Fruit fly (Drosophila melanogaster) whole organism, embryonic: ENCODE measurements around the gene CG14088.

Experiments
- ATbp ChIP-seq: fragments of 200-800 bp; sonication (Bioruptor generic); optimal IDR thresholded peaks from 2 replicates; lab custom pipeline; 2017; ENCODE audit warnings: missing biosample characterization, mild to moderate bottlenecking, missing genetic modification characterization, missing genetic modification reagents
- Bteb2 ChIP-seq: fragments of 200-800 bp; sonication (Bioruptor generic); optimal IDR thresholded peaks from 2 replicates; lab custom pipeline; 2016; ENCODE audit warnings: missing biosample characterization, missing genetic modification characterization
- CG10543 ChIP-seq: fragments of 200-800 bp; sonication (Bioruptor generic); optimal IDR thresholded peaks from 3 replicates; lab custom pipeline; 2017; ENCODE audit warnings: missing biosample characterization, mild to moderate bottlenecking, missing genetic modification characterization, moderate library complexity
- CG12219 ChIP-seq: fragments of 200-800 bp; sonication (Bioruptor generic); optimal IDR thresholded peaks from 3 replicates; lab custom pipeline; 2018; ENCODE audit warnings: missing biosample characterization, mild to moderate bottlenecking, missing genetic modification characterization
- CG12659 ChIP-seq: fragments of 200-800 bp; sonication (Bioruptor generic); optimal IDR thresholded peaks from 3 replicates; lab custom pipeline; 2017; ENCODE audit warnings: mild to moderate bottlenecking, missing biosample characterization, missing genetic modification reagents, missing genetic modification characterization
- CG13296 ChIP-seq: fragments of 200-800 bp; sonication (Bioruptor generic); optimal IDR thresholded peaks from 3 replicates; lab custom pipeline; 2018; ENCODE audit warnings: missing biosample characterization, mild to moderate bottlenecking, missing genetic modification characterization
- CG14710 ChIP-seq: fragments of 200-800 bp; sonication (Bioruptor generic); optimal IDR thresholded peaks from 3 replicates; lab custom pipeline; 2019; ENCODE audit warnings: missing biosample characterization, mild to moderate bottlenecking, missing genetic modification characterization, moderate library complexity
- CG16813 ChIP-seq: fragments of 200-800 bp; sonication (Bioruptor generic); IDR thresholded peaks from 3 replicates; pipeline ENCODE4 v1.3.6; 2022; ENCODE audit warnings: missing biosample characterization, missing genetic modification characterization; ENCODE audit not compliant: partially characterized antibody
- CG18011 ChIP-seq: fragments of 200-800 bp; sonication (Bioruptor generic); optimal IDR thresholded peaks from 2 replicates; lab custom pipeline; 2017; ENCODE audit warnings: missing biosample characterization, missing genetic modification characterization, mild to moderate bottlenecking, moderate library complexity, missing genotype
- CG2116 ChIP-seq: fragments of 200-800 bp; sonication (Bioruptor generic); optimal IDR thresholded peaks from 3 replicates; lab custom pipeline; 2018; ENCODE audit warnings: missing biosample characterization, mild to moderate bottlenecking, missing genetic modification characterization
- CG34376 ChIP-seq: fragments of 200-800 bp; sonication (Bioruptor generic); optimal IDR thresholded peaks from 2 replicates; lab custom pipeline; 2018; ENCODE audit warnings: missing biosample characterization, mild to moderate bottlenecking, missing genetic modification characterization
- CG7271 ChIP-seq: fragments of 200-800 bp; sonication (Bioruptor generic); optimal IDR thresholded peaks from 2 replicates; lab custom pipeline; 2018; ENCODE audit warnings: missing biosample characterization, mild to moderate bottlenecking, missing genetic modification characterization, moderate library complexity
- CG7987 ChIP-seq: fragments of 200-800 bp; sonication (Bioruptor generic); optimal IDR thresholded peaks from 2 replicates; lab custom pipeline; 2018; ENCODE audit warnings: missing biosample characterization, mild to moderate bottlenecking, missing genetic modification characterization, moderate library complexity
- CG9817 ChIP-seq: fragments of 200-800 bp; sonication (Bioruptor generic); optimal IDR thresholded peaks from 2 replicates; lab custom pipeline; 2018; ENCODE audit warnings: missing biosample characterization, mild to moderate bottlenecking, missing genetic modification characterization, moderate library complexity
- CG9876 ChIP-seq: fragments of 200-800 bp; sonication (Bioruptor generic); optimal IDR thresholded peaks from 2 replicates; lab custom pipeline; 2016; ENCODE audit warnings: missing biosample characterization, missing genetic modification characterization
- Dll ChIP-seq: fragments of 200-800 bp; sonication (Bioruptor generic); IDR thresholded peaks from 4 replicates; pipeline ENCODE4 v1.3.6; 2022; ENCODE audit warnings: missing biosample characterization, missing genetic modification characterization; ENCODE audit not compliant: partially characterized antibody
- GATAe ChIP-seq: fragments of 200-800 bp; sonication (Bioruptor generic); conservative IDR thresholded peaks from 2 replicates; pipeline ENCODE4 v1.3.6; 2022; ENCODE audit warnings: missing biosample characterization, missing genetic modification characterization
- Hand ChIP-seq: fragments of 200-800 bp; sonication (Bioruptor generic); optimal IDR thresholded peaks from 2 replicates; lab custom pipeline; 2017; ENCODE audit warnings: mild to moderate bottlenecking, missing biosample characterization, missing genetic modification reagents, missing genetic modification characterization
- MESR4 ChIP-seq: fragments of 200-800 bp; sonication (Bioruptor generic); optimal IDR thresholded peaks from 2 replicates; lab custom pipeline; 2018; ENCODE audit warnings: missing biosample characterization, mild to moderate bottlenecking, missing genetic modification characterization, moderate library complexity
- Nf-YB ChIP-seq: fragments of 200-800 bp; sonication (Bioruptor generic); optimal IDR thresholded peaks from 3 replicates; lab custom pipeline; 2019; ENCODE audit warnings: missing biosample characterization, mild to moderate bottlenecking, missing genetic modification characterization, moderate library complexity
- Pdp1 ChIP-seq, 2 experiments: fragments of 200-800 bp; sonication (Bioruptor generic); optimal IDR thresholded peaks; 3 replicates each; lab custom pipeline; 2016; ENCODE audit warnings: missing biosample characterization in 2 of 2, missing genetic modification characterization in 2 of 2, mild to moderate bottlenecking in 1 of 2, moderate library complexity in 1 of 2
- Poxn ChIP-seq: fragments of 200-800 bp; sonication (Bioruptor generic); IDR thresholded peaks from 2 replicates; pipeline ENCODE4 v1.3.6; 2022; ENCODE audit warnings: missing biosample characterization, missing genetic modification characterization
- Rx ChIP-seq: fragments of 200-800 bp; sonication (Bioruptor generic); IDR thresholded peaks from 2 replicates; pipeline ENCODE4 v1.3.6; 2022; ENCODE audit warnings: missing biosample characterization, missing genetic modification characterization
- Side ChIP-seq: fragments of 200-800 bp; sonication (Bioruptor generic); optimal IDR thresholded peaks from 2 replicates; lab custom pipeline; 2016; ENCODE audit warnings: missing biosample characterization, missing genetic modification characterization
- Ssrp ChIP-seq: fragments of 200-800 bp; sonication (Bioruptor generic); optimal IDR thresholded peaks from 2 replicates; lab custom pipeline; 2018; ENCODE audit warnings: missing biosample characterization, mild to moderate bottlenecking, missing genetic modification characterization, moderate library complexity
- Trl ChIP-seq, 3 experiments: fragments of >200 bp in 2 of 3; fragments of 200-800 bp in 1 of 3; sonication (Bioruptor generic) in 1 of 3; optimal IDR thresholded peaks; 2 replicates in 1 of 3; 3 replicates in 2 of 3; lab custom pipeline; 2016 to 2017; ENCODE audit warnings: missing biosample characterization in 1 of 3, missing genetic modification characterization in 1 of 3
- Vsx1 ChIP-seq: fragments of 200-800 bp; sonication (Bioruptor generic); optimal IDR thresholded peaks from 2 replicates; lab custom pipeline; 2017; ENCODE audit warnings: missing biosample characterization, mild to moderate bottlenecking, missing genetic modification characterization, missing genetic modification reagents
- aop ChIP-seq: fragments of 200-800 bp; sonication (Bioruptor generic); IDR thresholded peaks from 2 replicates; pipeline ENCODE4 v1.3.6; 2022; ENCODE audit warnings: missing biosample characterization, missing genetic modification characterization
- chm ChIP-seq: fragments of 200-800 bp; sonication (Bioruptor generic); IDR thresholded peaks from 2 replicates; pipeline ENCODE4 v1.3.6; 2022; ENCODE audit warnings: missing biosample characterization, missing genetic modification characterization
- croc ChIP-seq: fragments of 200-800 bp; sonication (Bioruptor generic); conservative IDR thresholded peaks from 3 replicates; pipeline ENCODE4 v1.3.6; 2022; ENCODE audit warnings: missing biosample characterization, missing genetic modification characterization
- da ChIP-seq: fragments of 200-800 bp; sonication (Bioruptor generic); optimal IDR thresholded peaks from 2 replicates; lab custom pipeline; 2016; ENCODE audit warnings: missing biosample characterization, missing genetic modification characterization
- ems ChIP-seq: fragments of 200-800 bp; sonication (Bioruptor generic); optimal IDR thresholded peaks from 3 replicates; lab custom pipeline; 2016; ENCODE audit warnings: missing biosample characterization, missing genetic modification characterization
- exex ChIP-seq: fragments of 200-800 bp; sonication (Bioruptor generic); optimal IDR thresholded peaks from 4 replicates; lab custom pipeline; 2018; ENCODE audit warnings: missing biosample characterization, mild to moderate bottlenecking, missing genetic modification characterization, moderate library complexity
- grn ChIP-seq: fragments of 200-800 bp; sonication (Bioruptor generic); optimal IDR thresholded peaks from 3 replicates; lab custom pipeline; 2017; ENCODE audit warnings: missing biosample characterization, missing genetic modification characterization
- inv ChIP-seq: fragments of 200-800 bp; sonication (Bioruptor generic); IDR thresholded peaks from 2 replicates; pipeline ENCODE4 v1.3.6; 2022; ENCODE audit warnings: missing biosample characterization, missing genetic modification characterization; ENCODE audit not compliant: partially characterized antibody
- jing ChIP-seq: fragments of 200-800 bp; sonication (Bioruptor generic); optimal IDR thresholded peaks from 2 replicates; lab custom pipeline; 2018; ENCODE audit warnings: missing biosample characterization, mild to moderate bottlenecking, missing genetic modification characterization
- pho ChIP-seq: fragments of 200-800 bp; sonication (Bioruptor generic); optimal IDR thresholded peaks from 2 replicates; lab custom pipeline; 2016; ENCODE audit warnings: missing biosample characterization, missing genetic modification characterization
- repo ChIP-seq: fragments of 200-800 bp; sonication (Bioruptor generic); optimal IDR thresholded peaks from 2 replicates; lab custom pipeline; 2016; ENCODE audit warnings: missing biosample characterization, missing genetic modification characterization
- salm ChIP-seq: fragments of 200-800 bp; sonication (Bioruptor generic); optimal IDR thresholded peaks from 2 replicates; lab custom pipeline; 2018; ENCODE audit warnings: missing biosample characterization, mild to moderate bottlenecking, missing genetic modification characterization
- scrt ChIP-seq: fragments of 200-800 bp; sonication (Bioruptor generic); optimal IDR thresholded peaks from 2 replicates; lab custom pipeline; 2018; ENCODE audit warnings: missing biosample characterization, mild to moderate bottlenecking, missing genetic modification characterization, moderate library complexity
- sens ChIP-seq: fragments of 200-800 bp; sonication (Bioruptor generic); peaks from one replicate; lab custom pipeline; 2016; ENCODE audit warnings: missing biosample characterization, missing genetic modification characterization
- sens-2 ChIP-seq: fragments of 200-800 bp; sonication (Bioruptor generic); IDR thresholded peaks from 2 replicates; pipeline ENCODE4 v1.3.6; 2022; ENCODE audit warnings: missing biosample characterization, missing genetic modification characterization
- sug ChIP-seq: fragments of 200-800 bp; optimal IDR thresholded peaks from 2 replicates; lab custom pipeline; 2019; ENCODE audit warnings: missing biosample characterization, mild to moderate bottlenecking, missing genetic modification characterization, moderate library complexity
- tin ChIP-seq: fragments of 200-800 bp; sonication (Bioruptor generic); optimal IDR thresholded peaks from 3 replicates; lab custom pipeline; 2016; ENCODE audit warnings: missing biosample characterization, missing genetic modification characterization

The CG14088 gene

dm6 chr3L:19260278-19260803, 10.1 kb downstream of the CG14088 start, which contains the start of gene nes (continued):
- TF ChIP-seq Poxn = no peak

- TF ChIP-seq grn (GFP tag; lab: Kevin White, UChicago) = peak; percentile 77
- TF ChIP-seq salm (tag; lab: Kevin White, UChicago) = no peak
- TF ChIP-seq Hand (GFP tag; lab: Kevin White, UChicago) = no peak
- TF ChIP-seq Pdp1 (GFP tag; optimal IDR thresholded peaks at IDR 0.05; lab: Kevin White, UChicago) = peak in 1 of 2 experiments; percentile 63
- TF ChIP-seq sens-2 = peak; percentile 80; the same call in 1 of the 2 replicates
- TF ChIP-seq CG10543 = peak; percentile 27
- no peak for TF ChIP-seq sens (GFP tag; lab: Kevin White, UChicago)
- peak; percentile 4 for TF ChIP-seq CG34376 (GFP tag; lab: Kevin White, UChicago)
- TF ChIP-seq Vsx1 = peak; percentile 44
- 0 out of 2 replicates have a peak, but pooled peaks have one; percentile 31 for TF ChIP-seq GATAe (GFP tag; lab: Robert Waterston, UW)
- TF ChIP-seq sug (tag; lab: Kevin White, UChicago) = peak; percentile 93
- peak; percentile 86 for TF ChIP-seq exex
- no peak for TF ChIP-seq inv (GFP tag; lab: Robert Waterston, UW)
- TF ChIP-seq, all 482 proteins: peak for 9
These were observed 12.2 kb downstream of the CG14088 start for dm6 chr3L:19258199-19258598.

DNA sequence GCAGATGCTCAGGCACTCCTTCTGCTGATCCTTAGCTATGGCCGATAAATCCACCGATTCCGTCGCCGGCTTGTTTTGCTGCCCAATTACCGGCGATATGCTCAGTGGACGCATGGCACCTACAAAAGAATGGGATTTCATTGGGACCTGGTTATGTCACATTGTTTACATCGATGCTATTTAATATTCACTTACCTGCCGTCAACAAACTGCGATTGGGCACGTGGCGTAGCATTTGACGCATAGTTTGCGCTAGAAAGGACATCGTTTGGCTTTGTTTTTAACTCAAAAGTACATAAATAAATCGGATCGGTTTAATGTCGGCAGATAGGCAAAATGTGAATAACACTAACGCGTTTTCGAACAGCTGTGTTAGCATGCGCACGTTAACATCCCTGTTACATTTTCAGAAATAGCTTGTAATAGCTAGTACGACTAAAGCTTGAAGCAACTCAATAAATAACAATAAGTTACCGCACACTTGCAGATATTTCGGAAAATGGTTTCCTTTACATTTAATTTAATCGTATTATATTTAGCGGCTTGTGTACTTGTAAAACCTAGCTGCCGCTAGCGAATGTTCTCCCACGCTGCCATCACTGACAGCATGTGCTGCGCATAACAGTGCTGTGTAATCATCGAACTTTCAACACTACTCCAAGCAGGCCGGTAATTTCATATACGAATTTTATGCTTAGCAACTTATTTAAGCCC, 15.6 kb downstream of the CG14088 start, which contains the start of the genes mRpL21 and rept:
Gene mRpL21, minus strand, starts transcription at position 347 of the 714 bp plus-strand sequence.
Gene rept, plus strand, starts transcription at position 626 of the 714 bp plus-strand sequence.
- 0 out of 4 replicates have a peak, but pooled peaks have one; percentile 44 for TF ChIP-seq Dll (GFP tag; lab: Robert Waterston, UW)
- peak; percentile 65 for TF ChIP-seq CG2116 (GFP tag; lab: Kevin White, UChicago)
- peak; percentile 5 for TF ChIP-seq Nf-YB (GFP tag; lab: Kevin White, UChicago)
- peak; percentile 64 for TF ChIP-seq CG14710 (tag; lab: Kevin White, UChicago)
- peak; percentile 17 for TF ChIP-seq ems (GFP tag; lab: Kevin White, UChicago)
- TF ChIP-seq CG9817 (tag; lab: Kevin White, UChicago) = peak; percentile 64
- peak; percentile 63 for TF ChIP-seq pho (GFP tag; lab: Kevin White, UChicago)
- TF ChIP-seq CG7987 = peak; percentile 36
- peak; percentile 34 for TF ChIP-seq MESR4 (GFP tag; lab: Kevin White, UChicago)
- peak; percentile 32 for TF ChIP-seq CG9876 (GFP tag; lab: Kevin White, UChicago)
- peak; percentile 43 for TF ChIP-seq da
- peak; percentile 42 for TF ChIP-seq scrt (GFP tag; lab: Kevin White, UChicago)
- TF ChIP-seq CG18011 (GFP tag; lab: Kevin White, UChicago) = peak; percentile 37
- peak; percentile 55 for TF ChIP-seq Bteb2 (GFP tag; lab: Kevin White, UChicago)
- TF ChIP-seq CG34376 (GFP tag; lab: Kevin White, UChicago) = peak; percentile 29
- no peak for TF ChIP-seq CG16813 (GFP tag; lab: Robert Waterston, UW)
- TF ChIP-seq Ssrp (tag; lab: Kevin White, UChicago) = peak; percentile 3
- no peak for TF ChIP-seq ATbp (GFP tag; lab: Kevin White, UChicago)
- TF ChIP-seq Rx (GFP tag; lab: Robert Waterston, UW) = 0 out of 2 replicates have a peak, but pooled peaks have one; percentile 10
- no peak for TF ChIP-seq croc (GFP tag; lab: Robert Waterston, UW)
- peak; percentile 51 for TF ChIP-seq tin
- peak; percentile 14 for TF ChIP-seq CG12219 (GFP tag; lab: Kevin White, UChicago)
- TF ChIP-seq jing = no peak
- TF ChIP-seq aop (GFP tag; lab: Robert Waterston, UW) = no peak
- peak; percentile 61 for TF ChIP-seq Side (GFP tag; lab: Kevin White, UChicago)
- TF ChIP-seq Trl (optimal IDR thresholded peaks at IDR 0.05; lab: Kevin White, UChicago) = no peak
- TF ChIP-seq Trl (GFP tag; optimal IDR thresholded peaks at IDR 0.05; lab: Kevin White, UChicago) = peak; percentile 33
- TF ChIP-seq CG12659 (GFP tag; lab: Kevin White, UChicago) = peak; percentile 67
- peak; percentile 31 for TF ChIP-seq repo (GFP tag; lab: Kevin White, UChicago)
- peak; percentile 41; the same call in 1 of the 2 replicates for TF ChIP-seq chm (GFP tag; lab: Robert Waterston, UW)
- TF ChIP-seq CG13296 (GFP tag; lab: Kevin White, UChicago) = peak; percentile 47
- no peak for TF ChIP-seq CG7271
